Fruit fly (Drosophila melanogaster) whole organism, embryonic: ENCODE data around the gene Nca.

ENCODE experiments used
- Ada2b ChIP-seq: fragments of 200-800 bp; sonication (Bioruptor generic); IDR thresholded peaks from 2 replicates; pipeline ENCODE4 v1.3.6; 2022; ENCODE audit warnings: missing biosample characterization, missing genetic modification characterization
- B-H1 ChIP-seq: fragments of 200-800 bp; sonication (Bioruptor generic); IDR thresholded peaks from 3 replicates; pipeline ENCODE4 v1.3.6; 2022; ENCODE audit warnings: missing biosample characterization, missing genetic modification characterization
- Bgb ChIP-seq: fragments of 200-800 bp; sonication (Bioruptor generic); IDR thresholded peaks from 2 replicates; pipeline ENCODE4 v1.3.6; 2022; ENCODE audit warnings: missing biosample characterization, missing genetic modification characterization; ENCODE audit not compliant: partially characterized antibody
- C15 ChIP-seq: fragments of 200-800 bp; sonication (Bioruptor generic); IDR thresholded peaks from 3 replicates; pipeline ENCODE4 v1.3.6; 2022; ENCODE audit warnings: missing biosample characterization, missing genetic modification characterization
- CG10979 ChIP-seq: fragments of 200-800 bp; sonication (Bioruptor generic); optimal IDR thresholded peaks from 2 replicates; lab custom pipeline; 2018; ENCODE audit warnings: missing biosample characterization, mild to moderate bottlenecking, missing genetic modification characterization, moderate library complexity
- CG11695 ChIP-seq: fragments of 200-800 bp; sonication (Bioruptor generic); IDR thresholded peaks from 3 replicates; pipeline ENCODE4 v1.3.6; 2022; ENCODE audit warnings: missing biosample characterization, missing genetic modification characterization
- CG12236 ChIP-seq: fragments of 200-800 bp; sonication (Bioruptor generic); optimal IDR thresholded peaks from 2 replicates; lab custom pipeline; 2016; ENCODE audit warnings: missing biosample characterization, missing genetic modification characterization
- CG15479 ChIP-seq: fragments of 200-800 bp; sonication (Bioruptor generic); optimal IDR thresholded peaks from 3 replicates; lab custom pipeline; 2019; ENCODE audit warnings: missing biosample characterization, mild to moderate bottlenecking, missing genetic modification characterization, moderate library complexity
- CG15514 ChIP-seq: fragments of 200-800 bp; sonication (Bioruptor generic); optimal IDR thresholded peaks from 3 replicates; lab custom pipeline; 2017; ENCODE audit warnings: missing biosample characterization, missing genetic modification characterization, mild to moderate bottlenecking, moderate library complexity, missing genetic modification reagents
- CG2116 ChIP-seq: fragments of 200-800 bp; sonication (Bioruptor generic); optimal IDR thresholded peaks from 3 replicates; lab custom pipeline; 2018; ENCODE audit warnings: missing biosample characterization, mild to moderate bottlenecking, missing genetic modification characterization
- CG2129 ChIP-seq: fragments of 200-800 bp; sonication (Bioruptor generic); IDR thresholded peaks from 2 replicates; pipeline ENCODE4 v1.3.6; 2022; ENCODE audit warnings: missing biosample characterization, missing genetic modification characterization; ENCODE audit not compliant: partially characterized antibody
- CG2202 ChIP-seq: fragments of 200-800 bp; sonication (Bioruptor generic); optimal IDR thresholded peaks from 2 replicates; lab custom pipeline; 2018; ENCODE audit warnings: missing biosample characterization, mild to moderate bottlenecking, missing genetic modification characterization
- CG2875 ChIP-seq: fragments of 200-800 bp; sonication (Bioruptor generic); optimal IDR thresholded peaks from 2 replicates; lab custom pipeline; 2017; ENCODE audit warnings: missing biosample characterization, mild to moderate bottlenecking, missing genetic modification characterization, missing genetic modification reagents
- CG30403 ChIP-seq: fragments of 200-800 bp; sonication (Bioruptor generic); optimal IDR thresholded peaks from 3 replicates; lab custom pipeline; 2016; ENCODE audit warnings: missing biosample characterization, missing genetic modification characterization
- CG3065 ChIP-seq: fragments of 200-800 bp; sonication (Bioruptor generic); optimal IDR thresholded peaks from 2 replicates; lab custom pipeline; 2016; ENCODE audit warnings: missing biosample characterization, missing genetic modification characterization
- CG31224 ChIP-seq: fragments of 200-800 bp; sonication (Bioruptor generic); IDR thresholded peaks from 2 replicates; pipeline ENCODE4 v1.3.6; 2022; ENCODE audit warnings: missing biosample characterization, missing genetic modification characterization
- CG31441 ChIP-seq: fragments of 200-800 bp; sonication (Bioruptor generic); IDR thresholded peaks from 2 replicates; pipeline ENCODE4 v1.3.6; 2022; ENCODE audit warnings: missing biosample characterization, missing genetic modification characterization
- CG6791 ChIP-seq: fragments of 200-800 bp; sonication (Bioruptor generic); IDR thresholded peaks from 3 replicates; pipeline ENCODE4 v1.3.6; 2022; ENCODE audit warnings: missing biosample characterization, missing genetic modification characterization; ENCODE audit not compliant: partially characterized antibody
- CG7372 ChIP-seq: fragments of 200-800 bp; sonication (Bioruptor generic); IDR thresholded peaks from 2 replicates; pipeline ENCODE4 v1.3.6; 2022; ENCODE audit warnings: missing biosample characterization, missing genetic modification characterization
- CTCF ChIP-seq: fragments of 200-800 bp; sonication (Bioruptor generic); optimal IDR thresholded peaks from 2 replicates; lab custom pipeline; 2017; ENCODE audit warnings: missing biosample characterization, mild to moderate bottlenecking, missing genetic modification characterization, moderate library complexity
- D ChIP-seq, 2 experiments: fragments of 200-800 bp in 1 of 2; fragments of >200 bp in 1 of 2; sonication (Bioruptor generic) in 1 of 2; optimal IDR thresholded peaks; 2 replicates in 1 of 2; 3 replicates in 1 of 2; lab custom pipeline; 2017; ENCODE audit warnings: mild to moderate bottlenecking in 1 of 2, missing biosample characterization in 1 of 2, missing genetic modification characterization in 1 of 2, missing genetic modification reagents in 1 of 2
- E2f2 ChIP-seq: fragments of 200-800 bp; sonication (Bioruptor generic); IDR thresholded peaks from 2 replicates; pipeline ENCODE4 v1.3.6; 2022; ENCODE audit warnings: missing biosample characterization, missing genetic modification characterization
- Hr78 ChIP-seq, 2 experiments: fragments of 200-800 bp in 1 of 2; fragments of >200 bp in 1 of 2; sonication (Bioruptor generic) in 1 of 2; optimal IDR thresholded peaks; 2 replicates each; lab custom pipeline; 2017 to 2019; ENCODE audit warnings: missing biosample characterization in 2 of 2, missing genetic modification characterization in 2 of 2, mild to moderate bottlenecking in 1 of 2, moderate library complexity in 1 of 2
- Lim3 ChIP-seq: fragments of 200-800 bp; sonication (Bioruptor generic); IDR thresholded peaks from 2 replicates; pipeline ENCODE4 v1.3.6; 2022; ENCODE audit warnings: missing biosample characterization, missing genetic modification characterization
- MTF-1 ChIP-seq: fragments of 200-800 bp; sonication (Bioruptor generic); optimal IDR thresholded peaks from 2 replicates; lab custom pipeline; 2018; ENCODE audit warnings: missing biosample characterization, mild to moderate bottlenecking, missing genetic modification characterization, borderline replicate concordance
- NfI ChIP-seq: fragments of 200-800 bp; sonication (Bioruptor generic); optimal IDR thresholded peaks from 3 replicates; lab custom pipeline; 2018; ENCODE audit warnings: missing biosample characterization, mild to moderate bottlenecking, missing genetic modification characterization, moderate library complexity
- bbx ChIP-seq: fragments of 200-800 bp; sonication (Bioruptor generic); IDR thresholded peaks from 2 replicates; pipeline ENCODE4 v1.3.6; 2022; ENCODE audit warnings: missing biosample characterization, missing genetic modification characterization; ENCODE audit not compliant: partially characterized antibody
- btn ChIP-seq: fragments of 200-800 bp; sonication (Bioruptor generic); optimal IDR thresholded peaks from 2 replicates; lab custom pipeline; 2016; ENCODE audit warnings: missing biosample characterization, missing genetic modification characterization
- chn ChIP-seq: fragments of 200-800 bp; sonication (Bioruptor generic); optimal IDR thresholded peaks from 2 replicates; lab custom pipeline; 2016; ENCODE audit warnings: missing biosample characterization, missing genetic modification characterization
- crol ChIP-seq: fragments of 200-800 bp; sonication (Bioruptor generic); IDR thresholded peaks from 2 replicates; pipeline ENCODE4 v1.3.6; 2022; ENCODE audit warnings: missing biosample characterization, missing genetic modification characterization
- ems ChIP-seq: fragments of 200-800 bp; sonication (Bioruptor generic); optimal IDR thresholded peaks from 3 replicates; lab custom pipeline; 2016; ENCODE audit warnings: missing biosample characterization, missing genetic modification characterization
- esg ChIP-seq: fragments of 200-800 bp; sonication (Bioruptor generic); conservative IDR thresholded peaks from 2 replicates; pipeline ENCODE4 v1.3.6; 2022; ENCODE audit warnings: missing biosample characterization, missing genetic modification characterization
- grau ChIP-seq: fragments of 200-800 bp; optimal IDR thresholded peaks from 3 replicates; lab custom pipeline; 2019; ENCODE audit warnings: missing biosample characterization, mild to moderate bottlenecking, missing genetic modification characterization, moderate library complexity
- gsb ChIP-seq: fragments of 200-800 bp; sonication (Bioruptor generic); IDR thresholded peaks from 2 replicates; pipeline ENCODE4 v1.3.6; 2022; ENCODE audit warnings: missing biosample characterization, missing genetic modification characterization
- mam ChIP-seq: fragments of 200-800 bp; sonication (Bioruptor generic); optimal IDR thresholded peaks from 3 replicates; lab custom pipeline; 2016; ENCODE audit warnings: missing biosample characterization, missing genetic modification characterization
- nau ChIP-seq: fragments of 200-800 bp; sonication (Bioruptor generic); optimal IDR thresholded peaks from 3 replicates; lab custom pipeline; 2017; ENCODE audit warnings: missing biosample characterization, mild to moderate bottlenecking, missing genetic modification characterization, missing genetic modification reagents
- oc ChIP-seq: fragments of 200-800 bp; sonication (Bioruptor generic); optimal IDR thresholded peaks from 2 replicates; lab custom pipeline; 2018; ENCODE audit warnings: missing biosample characterization, mild to moderate bottlenecking, missing genetic modification characterization, moderate library complexity
- onecut ChIP-seq: fragments of 200-800 bp; sonication (Bioruptor generic); IDR thresholded peaks from 2 replicates; pipeline ENCODE4 v1.3.6; 2022; ENCODE audit warnings: missing biosample characterization, missing genetic modification characterization
- pb ChIP-seq: fragments of 200-800 bp; sonication (Bioruptor generic); optimal IDR thresholded peaks from 3 replicates; lab custom pipeline; 2016; ENCODE audit warnings: missing biosample characterization, missing genetic modification characterization
- run ChIP-seq: fragments of 200-800 bp; sonication (Bioruptor generic); optimal IDR thresholded peaks from 3 replicates; lab custom pipeline; 2018; ENCODE audit warnings: missing biosample characterization, mild to moderate bottlenecking, missing genetic modification characterization
- sna ChIP-seq: fragments of 200-800 bp; sonication (Bioruptor generic); IDR thresholded peaks from 2 replicates; pipeline ENCODE4 v1.3.6; 2022; ENCODE audit warnings: missing biosample characterization, missing genetic modification characterization; ENCODE audit not compliant: partially characterized antibody
- so ChIP-seq: fragments of 200-800 bp; sonication (Bioruptor generic); IDR thresholded peaks from 3 replicates; pipeline ENCODE4 v1.3.6; 2022; ENCODE audit warnings: missing biosample characterization, missing genetic modification characterization
- ssp ChIP-seq: fragments of 200-800 bp; sonication (Bioruptor generic); IDR thresholded peaks from 2 replicates; pipeline ENCODE4 v1.3.6; 2022; ENCODE audit warnings: missing biosample characterization, missing genetic modification characterization
- tgo ChIP-seq: fragments of 200-800 bp; sonication (Bioruptor generic); IDR thresholded peaks from 3 replicates; pipeline ENCODE4 v1.3.6; 2022; ENCODE audit warnings: missing biosample characterization, missing genetic modification characterization
- trh ChIP-seq: fragments of 200-800 bp; sonication (Bioruptor generic); optimal IDR thresholded peaks from 2 replicates; lab custom pipeline; 2016; ENCODE audit warnings: missing biosample characterization, missing genetic modification characterization
- unpg ChIP-seq: fragments of 200-800 bp; sonication (Bioruptor generic); optimal IDR thresholded peaks from 3 replicates; lab custom pipeline; 2018; ENCODE audit warnings: missing biosample characterization, mild to moderate bottlenecking, missing genetic modification characterization, moderate library complexity
- vvl ChIP-seq: fragments of 200-800 bp; sonication (Bioruptor generic); IDR thresholded peaks from 2 replicates; pipeline ENCODE4 v1.3.6; 2022; ENCODE audit warnings: missing biosample characterization, missing genetic modification characterization

Nca gene

DNA sequence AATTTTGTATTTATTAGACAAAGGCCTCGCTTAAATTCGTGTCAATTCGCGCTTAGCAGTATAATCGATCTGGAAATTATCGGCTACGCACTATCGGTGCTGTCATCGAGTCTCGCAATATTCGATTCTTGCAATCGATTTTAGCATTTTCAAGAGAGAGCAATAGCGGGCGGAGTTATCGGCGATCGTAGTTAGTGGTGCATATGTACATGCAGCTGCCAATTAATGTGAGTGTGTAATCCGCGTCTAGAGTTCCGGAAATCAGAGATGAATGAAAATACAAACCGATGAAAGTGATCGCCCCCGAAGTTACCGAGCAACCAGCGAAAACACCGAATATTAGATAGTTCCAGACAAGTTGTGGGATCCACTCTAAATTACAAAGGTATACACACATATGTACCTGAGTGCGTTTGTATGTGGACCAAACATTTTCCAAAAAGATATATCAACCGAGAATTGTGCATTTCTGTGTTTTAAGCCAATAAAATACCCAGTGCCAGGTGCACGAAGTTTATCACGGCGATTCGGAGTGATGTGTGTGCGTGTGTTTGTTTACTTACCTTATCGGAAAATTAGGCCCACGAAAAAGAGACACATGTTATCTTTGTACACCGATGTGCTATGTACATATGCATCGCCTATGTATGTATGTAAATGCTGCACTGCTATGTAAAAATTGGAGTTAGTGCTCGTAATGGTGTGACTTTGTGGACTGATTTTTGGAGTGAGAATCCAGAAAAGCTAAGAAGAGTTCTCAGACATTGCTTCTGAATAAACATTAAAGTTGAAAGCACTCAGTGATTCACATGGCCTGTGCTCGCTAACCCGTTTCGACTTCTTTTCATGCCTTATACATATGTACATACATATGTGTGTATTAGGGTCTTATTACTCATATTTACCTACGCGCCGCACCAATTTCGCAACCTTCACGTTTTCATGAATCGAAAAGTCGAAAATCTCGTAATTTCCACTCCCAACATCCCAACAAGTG lies 14.9 kb downstream of the Nca start (continued):
- no peak for TF ChIP-seq pb (GFP tag; lab: Kevin White, UChicago)
- TF ChIP-seq grau (tag; lab: Kevin White, UChicago), result no peak
- no peak for TF ChIP-seq CTCF (GFP tag; lab: Kevin White, UChicago)
- TF ChIP-seq unpg (GFP tag; lab: Kevin White, UChicago), result no peak
- TF ChIP-seq MTF-1 (GFP tag; lab: Kevin White, UChicago), result no peak
- TF ChIP-seq bbx, result peak; percentile 99
- no peak for TF ChIP-seq chn
- no peak for TF ChIP-seq CG2875
- TF ChIP-seq, all 482 proteins: peak for 100

- TF ChIP-seq CG11695 (GFP tag; lab: Robert Waterston, UW) (no peak), CG3065 (GFP tag; lab: Kevin White, UChicago) (no peak), Lim3 (GFP tag; lab: Robert Waterston, UW) (no peak), mam (no peak), E2f2 (GFP tag; lab: Robert Waterston, UW) (no peak), CG10979 (tag; lab: Kevin White, UChicago) (no peak), CG31224 (GFP tag; lab: Robert Waterston, UW) (no peak), so (GFP tag; lab: Robert Waterston, UW) (no peak), ssp (no peak), vvl (GFP tag; lab: Robert Waterston, UW) (no peak), CG7372 (no peak)
These were observed 36.0 kb downstream of the Nca start, which contains the start of gene CG14183 for dm6 chr3L:20027735-20028134. CG14183 (minus strand) TSS chr3L:20027835.

dm6 chr3L:20028753-20029152 lies 37.1 kb downstream of the Nca start, which contains the start of gene Lamtor1:
Lamtor1 (minus strand) TSS chr3L:20029020.
- TF ChIP-seq tgo (GFP tag; lab: Robert Waterston, UW) (no peak), run (tag; lab: Kevin White, UChicago) (no peak), oc (tag; lab: Kevin White, UChicago) (no peak), Hr78 (GFP tag; optimal IDR thresholded peaks at IDR 0.05; lab: Kevin White, UChicago) (no peak), C15 (GFP tag; lab: Robert Waterston, UW) (no peak), CG15479 (GFP tag; lab: Kevin White, UChicago) (no peak), CG2202 (tag; lab: Kevin White, UChicago) (no peak), CG12236 (GFP tag; lab: Kevin White, UChicago) (no peak), CG2129 (GFP tag; lab: Robert Waterston, UW) (no peak), btn (no peak), Ada2b (no peak), ems (no peak), CG30403 (GFP tag; lab: Kevin White, UChicago) (no peak), D (optimal IDR thresholded peaks at IDR 0.05; lab: Kevin White, UChicago) (peak; percentile 73), D (GFP tag; optimal IDR thresholded peaks at IDR 0.05; lab: Kevin White, UChicago) (no peak), trh (GFP tag; lab: Kevin White, UChicago) (no peak), nau (GFP tag; lab: Kevin White, UChicago) (no peak), Bgb (GFP tag; lab: Robert Waterston, UW) (peak; percentile 53; the same call in 1 of the 2 replicates), CG31441 (GFP tag; lab: Robert Waterston, UW) (no peak), gsb (no peak), esg (GFP tag; lab: Robert Waterston, UW) (no peak), onecut (GFP tag; lab: Robert Waterston, UW) (no peak), NfI (GFP tag; lab: Kevin White, UChicago) (no peak), sna (GFP tag; lab: Robert Waterston, UW) (peak; percentile 26; the same call in 1 of the 2 replicates), B-H1 (GFP tag; lab: Robert Waterston, UW) (no peak), crol (GFP tag; lab: Robert Waterston, UW) (no peak), CG15514 (GFP tag; lab: Kevin White, UChicago) (no peak), CG2116 (peak; percentile 53), CG6791 (peak; percentile 14; the same call in 1 of the 3 replicates)
